Worm (Caenorhabditis elegans) whole organism, L1 larva: Measurements from ENCODE around the gene men-1.

Experiments used
- C04F5.9 ChIP-seq: sonication (generic microtip); optimal IDR thresholded peaks from 2 replicates; lab custom pipeline; 2016; ENCODE audit warnings: missing genetic modification characterization, missing compliant biosample characterization
- C16A3.4 ChIP-seq: fragments of 150-350 bp; optimal IDR thresholded peaks from 2 replicates; lab custom pipeline; 2014; ENCODE audit warnings: missing biosample characterization, missing genetic modification characterization
- F16B12.6 ChIP-seq: fragments of 150-350 bp; optimal IDR thresholded peaks from 2 replicates; lab custom pipeline; 2014; ENCODE audit warnings: missing biosample characterization, missing genetic modification characterization
- Y116A8C.19 ChIP-seq: sonication (generic microtip); optimal IDR thresholded peaks from 2 replicates; lab custom pipeline; 2016; ENCODE audit warnings: missing compliant biosample characterization, missing genetic modification characterization, borderline replicate concordance
- alr-1 ChIP-seq: fragments of 200-800 bp; sonication (Bioruptor generic); optimal IDR thresholded peaks from 2 replicates; lab custom pipeline; 2018; ENCODE audit warnings: borderline replicate concordance, mild to moderate bottlenecking, missing genetic modification characterization, missing compliant biosample characterization
- aly-2 ChIP-seq: fragments of 150-350 bp; optimal IDR thresholded peaks from 2 replicates; lab custom pipeline; 2014; ENCODE audit warnings: missing biosample characterization, missing genetic modification characterization
- blmp-1 ChIP-seq: fragments of 150-350 bp; optimal IDR thresholded peaks from 2 replicates; lab custom pipeline; 2014; ENCODE audit warnings: missing biosample characterization, missing genetic modification characterization
- ceh-63 ChIP-seq: fragments of 200-800 bp; sonication (Bioruptor generic); optimal IDR thresholded peaks from 2 replicates; lab custom pipeline; 2018; ENCODE audit warnings: mild to moderate bottlenecking, missing genetic modification characterization, missing compliant biosample characterization
- ceh-8 ChIP-seq: fragments of 200-800 bp; sonication (Bioruptor generic); optimal IDR thresholded peaks from 2 replicates; lab custom pipeline; 2018; ENCODE audit warnings: mild to moderate bottlenecking, missing genetic modification characterization, moderate library complexity, missing compliant biosample characterization
- ceh-82 ChIP-seq, 3 experiments: fragments of 150-350 bp in 1 of 3; sonication (generic microtip) in 2 of 3; optimal IDR thresholded peaks; 2 replicates each; lab custom pipeline; 2014 to 2017; ENCODE audit warnings: missing biosample characterization in 3 of 3, missing genetic modification characterization in 3 of 3
- ceh-88 ChIP-seq: fragments of 200-800 bp; sonication (Bioruptor generic); IDR thresholded peaks from 2 replicates; pipeline ENCODE4 v1.3.6; 2022; ENCODE audit warnings: missing genetic modification characterization, missing compliant biosample characterization
- dsc-1 ChIP-seq: sonication (generic microtip); optimal IDR thresholded peaks from 2 replicates; lab custom pipeline; 2016; ENCODE audit warnings: mild to moderate bottlenecking, missing genetic modification characterization, missing compliant biosample characterization
- efl-1 ChIP-seq, 4 experiments: fragments of 150-350 bp; optimal IDR thresholded peaks in 3 of 4; peaks in 1 of 4; 1 replicate in 1 of 4; 2 replicates in 3 of 4; lab custom pipeline; 2014; ENCODE audit warnings: missing biosample characterization in 2 of 4, missing genetic modification characterization in 2 of 4, missing genetic modification reagents in 2 of 4
- efl-3 ChIP-seq: fragments of 200-800 bp; sonication (Bioruptor generic); optimal IDR thresholded peaks from 2 replicates; lab custom pipeline; 2018; ENCODE audit warnings: mild to moderate bottlenecking, missing genetic modification characterization, missing compliant biosample characterization
- egl-13 ChIP-seq: sonication (generic microtip); optimal IDR thresholded peaks from 2 replicates; lab custom pipeline; 2016; ENCODE audit warnings: missing genotype, missing genetic modification reagents, missing genetic modification characterization, missing compliant biosample characterization
- egl-27 ChIP-seq, 2 experiments: fragments of 150-350 bp in 1 of 2; sonication (generic microtip); optimal IDR thresholded peaks; 3 replicates each; lab custom pipeline; 2017 to 2018; ENCODE audit warnings: missing biosample characterization in 2 of 2, missing genetic modification characterization in 2 of 2, missing genetic modification reagents in 2 of 2
- elt-3 ChIP-seq, 6 experiments: fragments of 150-350 bp in 1 of 6; sonication (generic microtip); optimal IDR thresholded peaks; 2 replicates each; lab custom pipeline; 2017 to 2018; ENCODE audit warnings: missing biosample characterization in 6 of 6, missing genetic modification characterization in 6 of 6, inconsistent platforms in 1 of 6
- fkh-4 ChIP-seq: sonication (generic microtip); optimal IDR thresholded peaks from 2 replicates; lab custom pipeline; 2016; ENCODE audit warnings: missing compliant biosample characterization, missing genetic modification characterization, borderline replicate concordance
- fkh-8 ChIP-seq: sonication (generic microtip); optimal IDR thresholded peaks from 2 replicates; lab custom pipeline; 2016; ENCODE audit warnings: mild to moderate bottlenecking, missing genetic modification characterization, missing compliant biosample characterization
- hpl-2 ChIP-seq: fragments of 150-350 bp; optimal IDR thresholded peaks from 2 replicates; lab custom pipeline; 2014; ENCODE audit warnings: missing biosample characterization, missing genetic modification reagents, missing genetic modification characterization
- lin-13 ChIP-seq: fragments of 150-350 bp; optimal IDR thresholded peaks from 2 replicates; lab custom pipeline; 2014; ENCODE audit warnings: missing biosample characterization, missing genetic modification reagents, missing genetic modification characterization
- lin-14 ChIP-seq: fragments of 200-800 bp; sonication (Bioruptor generic); optimal IDR thresholded peaks from 2 replicates; lab custom pipeline; 2018; ENCODE audit warnings: mild to moderate bottlenecking, missing genetic modification characterization, moderate library complexity, missing compliant biosample characterization
- lin-39 ChIP-seq: fragments of 150-350 bp; optimal IDR thresholded peaks from 2 replicates; lab custom pipeline; 2014; ENCODE audit warnings: missing biosample characterization, missing genetic modification reagents, missing genetic modification characterization
- lir-3 ChIP-seq: sonication (generic microtip); optimal IDR thresholded peaks from 2 replicates; lab custom pipeline; 2016; ENCODE audit warnings: mild to moderate bottlenecking, missing genetic modification characterization, moderate library complexity, missing compliant biosample characterization; ENCODE audit not compliant: poor library complexity
- lsy-2 ChIP-seq, 2 experiments: fragments of 150-350 bp; optimal IDR thresholded peaks; 2 replicates each; lab custom pipeline; 2014; ENCODE audit warnings: missing biosample characterization in 2 of 2, missing genetic modification characterization in 2 of 2
- mef-2 ChIP-seq: fragments of 150-350 bp; optimal IDR thresholded peaks from 2 replicates; lab custom pipeline; 2014; ENCODE audit warnings: missing biosample characterization, missing genetic modification characterization
- mep-1 ChIP-seq: fragments of 150-350 bp; optimal IDR thresholded peaks from 2 replicates; lab custom pipeline; 2014; ENCODE audit warnings: missing biosample characterization, missing genetic modification characterization
- nhr-12 ChIP-seq: sonication (generic microtip); optimal IDR thresholded peaks from 2 replicates; lab custom pipeline; 2017; ENCODE audit warnings: missing biosample characterization, missing genetic modification characterization
- nhr-28 ChIP-seq: fragments of 150-350 bp; optimal IDR thresholded peaks from 2 replicates; lab custom pipeline; 2014; ENCODE audit warnings: missing biosample characterization, missing genetic modification characterization
- nhr-47 ChIP-seq: sonication (generic microtip); optimal IDR thresholded peaks from 2 replicates; lab custom pipeline; 2016; ENCODE audit warnings: mild to moderate bottlenecking, missing genetic modification characterization, moderate library complexity, missing compliant biosample characterization
- nhr-76 ChIP-seq: sonication (generic microtip); optimal IDR thresholded peaks from 2 replicates; lab custom pipeline; 2017; ENCODE audit warnings: missing biosample characterization, missing genetic modification characterization
- nhr-85 ChIP-seq: sonication (generic microtip); peaks from one replicate; lab custom pipeline; 2016; ENCODE audit warnings: missing genetic modification characterization, inconsistent platforms, missing compliant biosample characterization
- pqm-1 ChIP-seq: sonication (generic microtip); optimal IDR thresholded peaks from 3 replicates; lab custom pipeline; 2017; ENCODE audit warnings: missing biosample characterization, missing genetic modification characterization
- rnt-1 ChIP-seq: sonication (generic microtip); optimal IDR thresholded peaks from 2 replicates; lab custom pipeline; 2016; ENCODE audit warnings: mild to moderate bottlenecking, missing genetic modification characterization, moderate library complexity, missing compliant biosample characterization
- snpc-4 ChIP-seq: fragments of 150-350 bp; optimal IDR thresholded peaks from 2 replicates; lab custom pipeline; 2014; ENCODE audit warnings: missing biosample characterization, missing genetic modification characterization
- sox-4 ChIP-seq: sonication (generic microtip); optimal IDR thresholded peaks from 2 replicates; lab custom pipeline; 2016; ENCODE audit warnings: missing genetic modification characterization, missing compliant biosample characterization
- swsn-7 ChIP-seq: sonication (generic microtip); optimal IDR thresholded peaks from 2 replicates; lab custom pipeline; 2016; ENCODE audit warnings: missing genetic modification characterization, missing compliant biosample characterization
- tlp-1 ChIP-seq: fragments of 150-350 bp; optimal IDR thresholded peaks from 2 replicates; lab custom pipeline; 2014; ENCODE audit warnings: missing biosample characterization, missing genetic modification characterization
- unc-130 ChIP-seq: fragments of 150-350 bp; optimal IDR thresholded peaks from 2 replicates; lab custom pipeline; 2017; ENCODE audit warnings: missing biosample characterization, missing genetic modification characterization, inconsistent platforms
- unc-30 ChIP-seq: sonication (generic microtip); optimal IDR thresholded peaks from 2 replicates; lab custom pipeline; 2017; ENCODE audit warnings: missing biosample characterization, missing genetic modification characterization
- unc-86 ChIP-seq: sonication (generic microtip); optimal IDR thresholded peaks from 2 replicates; lab custom pipeline; 2016; ENCODE audit warnings: missing genetic modification characterization, missing compliant biosample characterization
- unc-98 ChIP-seq: fragments of 200-800 bp; sonication (Bioruptor generic); IDR thresholded peaks from 2 replicates; pipeline ENCODE4 v1.3.6; 2022; ENCODE audit warnings: missing genetic modification characterization, missing compliant biosample characterization
- xbp-1 ChIP-seq: sonication (generic microtip); optimal IDR thresholded peaks from 2 replicates; lab custom pipeline; 2016; ENCODE audit warnings: missing genetic modification characterization, missing compliant biosample characterization
- zag-1 ChIP-seq: fragments of 150-350 bp; optimal IDR thresholded peaks from 2 replicates; lab custom pipeline; 2014; ENCODE audit warnings: missing biosample characterization, missing genetic modification characterization
- zip-4 ChIP-seq: fragments of 200-800 bp; sonication (Bioruptor generic); optimal IDR thresholded peaks from 2 replicates; lab custom pipeline; 2018; ENCODE audit warnings: mild to moderate bottlenecking, missing genetic modification characterization, moderate library complexity, missing compliant biosample characterization

The men-1 gene

ce11 chrII:14206211-14206610, 27.7 kb downstream of the men-1 start:
- TF ChIP-seq Y116A8C.19 (tag; lab: Kevin White, UChicago), result no peak
- no peak for TF ChIP-seq hpl-2
- TF ChIP-seq efl-3, result no peak
- no peak for TF ChIP-seq dsc-1 (tag; lab: Kevin White, UChicago)
- no peak for TF ChIP-seq nhr-47 (tag; lab: Kevin White, UChicago)

ce11 chrII:14205335-14205734, 28.6 kb downstream of the men-1 start, which contains the start of gene ace-3:
Gene ace-3, plus strand, starts transcription at chrII:14205635.
- TF ChIP-seq lin-14 (no peak), tlp-1 (no peak), lin-13 (GFP tag; lab: Kevin White, UChicago) (no peak), ceh-82 (tag; optimal IDR thresholded peaks at IDR 0.05; lab: Kevin White, UChicago) (no peak), ceh-63 (GFP tag; lab: Kevin White, UChicago) (no peak), nhr-76 (tag; lab: Kevin White, UChicago) (no peak), unc-130 (tag; lab: Kevin White, UChicago) (no peak), snpc-4 (tag; lab: Kevin White, UChicago) (no peak), F16B12.6 (tag; lab: Kevin White, UChicago) (no peak), blmp-1 (tag; lab: Kevin White, UChicago) (no peak), elt-3 (tag; optimal IDR thresholded peaks at IDR 0.05; lab: Kevin White, UChicago) (no peak)

ce11 chrII:14197499-14198096, 36.3 kb downstream of the men-1 start, which contains the start of gene ace-4:
Gene ace-4, plus strand, starts transcription at chrII:14198046.
- peak; percentile 50 for TF ChIP-seq nhr-85
- no peak for TF ChIP-seq fkh-4 (tag; lab: Kevin White, UChicago)
- TF ChIP-seq, all 84 proteins: peak for 1

- TF ChIP-seq Y116A8C.19 (tag; lab: Kevin White, UChicago), result no peak
- no peak for TF ChIP-seq xbp-1 (tag; lab: Kevin White, UChicago)
- no peak for TF ChIP-seq rnt-1
- TF ChIP-seq blmp-1 (tag; lab: Kevin White, UChicago), result no peak
- no peak for TF ChIP-seq mef-2 (tag; lab: Kevin White, UChicago)
- TF ChIP-seq unc-30, result no peak
- no peak for TF ChIP-seq nhr-12 (tag; lab: Kevin White, UChicago)
- TF ChIP-seq unc-98 (GFP tag; lab: Robert Waterston, UW), result no peak
- no peak for TF ChIP-seq C04F5.9 (tag; lab: Kevin White, UChicago)
- no peak for TF ChIP-seq lin-39
- TF ChIP-seq ceh-88 (GFP tag; lab: Robert Waterston, UW), result no peak
- TF ChIP-seq nhr-76 (tag; lab: Kevin White, UChicago), result no peak
- TF ChIP-seq sox-4 (tag; lab: Kevin White, UChicago), result no peak
- no peak for TF ChIP-seq dsc-1 (tag; lab: Kevin White, UChicago)
- no peak for TF ChIP-seq efl-1 (optimal IDR thresholded peaks at IDR 0.05; lab: Kevin White, UChicago)
- TF ChIP-seq efl-1 (GFP tag; optimal IDR thresholded peaks at IDR 0.05 in 1 of 2; lab: Kevin White, UChicago), result peak in 1 of 2 experiments; percentile 57
- no peak for TF ChIP-seq lir-3
- no peak for TF ChIP-seq pqm-1
- TF ChIP-seq alr-1 (tag; lab: Kevin White, UChicago), result no peak
- TF ChIP-seq fkh-8, result no peak
- no peak for TF ChIP-seq lin-13 (GFP tag; lab: Kevin White, UChicago)
- TF ChIP-seq swsn-7 (tag; lab: Kevin White, UChicago), result peak; percentile 16
- no peak for TF ChIP-seq nhr-28 (tag; lab: Kevin White, UChicago)
- TF ChIP-seq zip-4 (GFP tag; lab: Kevin White, UChicago), result no peak
- TF ChIP-seq lsy-2 (tag; optimal IDR thresholded peaks at IDR 0.05; lab: Kevin White, UChicago), result peak; percentile 9 to 18
- no peak for TF ChIP-seq elt-3 (tag; optimal IDR thresholded peaks at IDR 0.05; lab: Kevin White, UChicago)
- no peak for TF ChIP-seq snpc-4 (tag; lab: Kevin White, UChicago)
- no peak for TF ChIP-seq ceh-8 (GFP tag; lab: Kevin White, UChicago)
- no peak for TF ChIP-seq egl-13 (tag; lab: Kevin White, UChicago)
- TF ChIP-seq efl-3, result no peak
- TF ChIP-seq unc-86, result peak; percentile 77
- TF ChIP-seq aly-2 (tag; lab: Kevin White, UChicago), result no peak
- no peak for TF ChIP-seq egl-27 (tag; optimal IDR thresholded peaks at IDR 0.05; lab: Kevin White, UChicago)
- no peak for TF ChIP-seq mep-1 (tag; lab: Kevin White, UChicago)
- peak; percentile 86 for TF ChIP-seq zag-1 (tag; lab: Kevin White, UChicago)
- TF ChIP-seq C16A3.4 (tag; lab: Kevin White, UChicago), result no peak
Observed at ce11 chrII:14195931-14196330, 38.0 kb downstream of the men-1 start.
